Fruit fly (Drosophila melanogaster) whole organism, prepupa: Measurements from ENCODE around the gene CG17107.

Experiments used
- CG10631 ChIP-seq: fragments of 200-800 bp; sonication (Bioruptor generic); optimal IDR thresholded peaks from 2 replicates; lab custom pipeline; 2016; ENCODE audit warnings: missing biosample characterization, missing genetic modification characterization
- CG10669 ChIP-seq: fragments of 200-800 bp; sonication (Bioruptor generic); optimal IDR thresholded peaks from 3 replicates; lab custom pipeline; 2018; ENCODE audit warnings: missing biosample characterization, mild to moderate bottlenecking, missing genetic modification characterization, moderate library complexity
- CG11294 ChIP-seq: fragments of 200-800 bp; sonication (Bioruptor generic); IDR thresholded peaks from 2 replicates; pipeline ENCODE4 v1.3.6; 2022; ENCODE audit warnings: missing biosample characterization, missing genetic modification characterization
- CG11762 ChIP-seq: fragments of 200-800 bp; sonication (Bioruptor generic); optimal IDR thresholded peaks from 3 replicates; lab custom pipeline; 2016; ENCODE audit warnings: missing biosample characterization, missing genetic modification characterization; ENCODE audit not compliant: insufficient read depth
- CG11902 ChIP-seq: fragments of 200-800 bp; sonication (Bioruptor generic); optimal IDR thresholded peaks from 3 replicates; lab custom pipeline; 2016; ENCODE audit warnings: missing biosample characterization, missing genetic modification characterization
- CG1621 ChIP-seq: fragments of 200-800 bp; sonication (Bioruptor generic); optimal IDR thresholded peaks from 3 replicates; lab custom pipeline; 2018; ENCODE audit warnings: missing biosample characterization, mild to moderate bottlenecking, missing genetic modification characterization
- CG16779 ChIP-seq: fragments of 200-800 bp; sonication (Bioruptor generic); optimal IDR thresholded peaks from 3 replicates; lab custom pipeline; 2017; ENCODE audit warnings: missing biosample characterization, mild to moderate bottlenecking, missing genetic modification characterization
- CG3032 ChIP-seq: fragments of 200-800 bp; optimal IDR thresholded peaks from 2 replicates; lab custom pipeline; 2019; ENCODE audit warnings: missing biosample characterization, mild to moderate bottlenecking, missing genetic modification characterization, moderate library complexity
- CG31627 ChIP-seq: fragments of 200-800 bp; sonication (Bioruptor generic); optimal IDR thresholded peaks from 3 replicates; lab custom pipeline; 2016; ENCODE audit warnings: missing biosample characterization, missing genetic modification characterization
- CG32006 ChIP-seq: fragments of 200-800 bp; sonication (Bioruptor generic); optimal IDR thresholded peaks from 3 replicates; lab custom pipeline; 2017; ENCODE audit warnings: missing biosample characterization, mild to moderate bottlenecking, missing genetic modification characterization
- CG34406 ChIP-seq: fragments of 200-800 bp; sonication (Bioruptor generic); optimal IDR thresholded peaks from 3 replicates; lab custom pipeline; 2016; ENCODE audit warnings: missing biosample characterization, missing genetic modification characterization
- CG3919 ChIP-seq: fragments of 200-800 bp; sonication (Bioruptor generic); optimal IDR thresholded peaks from 3 replicates; lab custom pipeline; 2016; ENCODE audit warnings: missing biosample characterization, missing genetic modification characterization
- CG6163 ChIP-seq: fragments of 200-800 bp; sonication (Bioruptor generic); IDR thresholded peaks from 3 replicates; pipeline ENCODE4 v1.3.6; 2022; ENCODE audit warnings: missing biosample characterization, missing genetic modification characterization
- CG6792 ChIP-seq: fragments of 200-800 bp; sonication (Bioruptor generic); optimal IDR thresholded peaks from 3 replicates; lab custom pipeline; 2016; ENCODE audit warnings: missing biosample characterization, missing genetic modification characterization
- CG6808 ChIP-seq: fragments of 200-800 bp; sonication (Bioruptor generic); optimal IDR thresholded peaks from 3 replicates; lab custom pipeline; 2017; ENCODE audit warnings: missing biosample characterization, missing genetic modification characterization, mild to moderate bottlenecking, moderate library complexity, missing genetic modification reagents
- CG6854 ChIP-seq: fragments of 200-800 bp; sonication (Bioruptor generic); optimal IDR thresholded peaks from 2 replicates; lab custom pipeline; 2017; ENCODE audit warnings: missing biosample characterization, mild to moderate bottlenecking, missing genetic modification characterization
- CG7368 ChIP-seq: fragments of 200-800 bp; sonication (Bioruptor generic); optimal IDR thresholded peaks from 3 replicates; lab custom pipeline; 2016; ENCODE audit warnings: missing biosample characterization, missing genetic modification characterization
- CG8119 ChIP-seq: fragments of 200-800 bp; sonication (Bioruptor generic); IDR thresholded peaks from 3 replicates; pipeline ENCODE4 v1.3.6; 2022; ENCODE audit warnings: missing biosample characterization, missing genetic modification characterization
- CG8319 ChIP-seq: fragments of 200-800 bp; sonication (Bioruptor generic); optimal IDR thresholded peaks from 3 replicates; lab custom pipeline; 2016; ENCODE audit warnings: missing biosample characterization, missing genetic modification characterization
- CG8632 ChIP-seq: fragments of 200-800 bp; sonication (Bioruptor generic); optimal IDR thresholded peaks from 3 replicates; lab custom pipeline; 2016; ENCODE audit warnings: missing biosample characterization, missing genetic modification characterization
- Eip75B ChIP-seq: fragments of 200-800 bp; sonication (Bioruptor generic); optimal IDR thresholded peaks from 3 replicates; lab custom pipeline; 2016; ENCODE audit warnings: missing biosample characterization, missing genetic modification characterization
- Eip78C ChIP-seq: fragments of 200-800 bp; sonication (Bioruptor generic); peaks from one replicate; lab custom pipeline; 2016; ENCODE audit warnings: missing biosample characterization, missing genetic modification characterization
- Eip93F ChIP-seq: fragments of 200-800 bp; sonication (Bioruptor generic); optimal IDR thresholded peaks from 2 replicates; lab custom pipeline; 2016; ENCODE audit warnings: missing biosample characterization, mild to moderate bottlenecking, missing genetic modification characterization
- Ets21C ChIP-seq: fragments of 200-800 bp; sonication (Bioruptor generic); optimal IDR thresholded peaks from 3 replicates; lab custom pipeline; 2016; ENCODE audit warnings: missing biosample characterization, missing genetic modification characterization
- Ets96B ChIP-seq: fragments of 200-800 bp; optimal IDR thresholded peaks from 2 replicates; lab custom pipeline; 2019; ENCODE audit warnings: missing biosample characterization, mild to moderate bottlenecking, missing genetic modification characterization, moderate library complexity
- Gug ChIP-seq: fragments of 200-800 bp; sonication (Bioruptor generic); IDR thresholded peaks from 2 replicates; pipeline ENCODE4 v1.3.6; 2022; ENCODE audit warnings: missing biosample characterization, missing genetic modification characterization
- Hr39 ChIP-seq: fragments of 200-800 bp; sonication (Bioruptor generic); optimal IDR thresholded peaks from 2 replicates; lab custom pipeline; 2016; ENCODE audit warnings: missing biosample characterization, missing genetic modification characterization
- Hr4 ChIP-seq: fragments of 200-800 bp; sonication (Bioruptor generic); optimal IDR thresholded peaks from 3 replicates; lab custom pipeline; 2016; ENCODE audit warnings: missing biosample characterization, missing genetic modification characterization
- Lpt ChIP-seq: fragments of 200-800 bp; sonication (Bioruptor generic); optimal IDR thresholded peaks from 3 replicates; lab custom pipeline; 2016; ENCODE audit warnings: missing biosample characterization, missing genetic modification characterization
- Met ChIP-seq: fragments of 200-800 bp; sonication (Bioruptor generic); optimal IDR thresholded peaks from 3 replicates; lab custom pipeline; 2016; ENCODE audit warnings: missing biosample characterization, missing genetic modification characterization
- Smox ChIP-seq: fragments of 200-800 bp; sonication (Bioruptor generic); optimal IDR thresholded peaks from 3 replicates; lab custom pipeline; 2016; ENCODE audit warnings: missing biosample characterization, missing genetic modification characterization
- Sox102F ChIP-seq: fragments of 200-800 bp; sonication (Bioruptor generic); optimal IDR thresholded peaks from 2 replicates; lab custom pipeline; 2016; ENCODE audit warnings: missing biosample characterization, mild to moderate bottlenecking, missing genetic modification characterization
- Sox14 ChIP-seq: fragments of 200-800 bp; sonication (Bioruptor generic); optimal IDR thresholded peaks from 3 replicates; lab custom pipeline; 2016; ENCODE audit warnings: missing biosample characterization, missing genetic modification characterization
- Sox15 ChIP-seq: fragments of 200-800 bp; sonication (Bioruptor generic); optimal IDR thresholded peaks from 3 replicates; lab custom pipeline; 2016; ENCODE audit warnings: missing biosample characterization, missing genetic modification characterization
- achi ChIP-seq: fragments of 200-800 bp; sonication (Bioruptor generic); optimal IDR thresholded peaks from 3 replicates; lab custom pipeline; 2016; ENCODE audit warnings: missing biosample characterization, missing genetic modification characterization
- cyc ChIP-seq: fragments of 200-800 bp; sonication (Bioruptor generic); optimal IDR thresholded peaks from 3 replicates; lab custom pipeline; 2016; ENCODE audit warnings: missing biosample characterization, missing genetic modification characterization
- dac ChIP-seq: fragments of 200-800 bp; sonication (Bioruptor generic); optimal IDR thresholded peaks from 2 replicates; lab custom pipeline; 2017; ENCODE audit warnings: missing biosample characterization, mild to moderate bottlenecking, missing genetic modification characterization
- eg ChIP-seq: fragments of 200-800 bp; sonication (Bioruptor generic); IDR thresholded peaks from 3 replicates; pipeline ENCODE4 v1.3.6; 2022; ENCODE audit warnings: missing biosample characterization, missing genetic modification characterization
- esn ChIP-seq: fragments of 200-800 bp; sonication (Bioruptor generic); optimal IDR thresholded peaks from 2 replicates; lab custom pipeline; 2016; ENCODE audit warnings: missing biosample characterization, mild to moderate bottlenecking, missing genetic modification characterization, moderate library complexity
- fd59A ChIP-seq: fragments of 200-800 bp; sonication (Bioruptor generic); optimal IDR thresholded peaks from 2 replicates; lab custom pipeline; 2017; ENCODE audit warnings: missing biosample characterization, mild to moderate bottlenecking, missing genetic modification characterization, missing genetic modification reagents
- fkh ChIP-seq: fragments of 200-800 bp; sonication (Bioruptor generic); optimal IDR thresholded peaks from 3 replicates; lab custom pipeline; 2017; ENCODE audit warnings: missing biosample characterization, mild to moderate bottlenecking, missing genetic modification characterization, moderate library complexity
- lz ChIP-seq: fragments of 200-800 bp; sonication (Bioruptor generic); optimal IDR thresholded peaks from 3 replicates; lab custom pipeline; 2016; ENCODE audit warnings: missing biosample characterization, missing genetic modification characterization
- net ChIP-seq: fragments of 200-800 bp; sonication (Bioruptor generic); optimal IDR thresholded peaks from 3 replicates; lab custom pipeline; 2016; ENCODE audit warnings: missing biosample characterization, missing genetic modification characterization
- pdm3 ChIP-seq: fragments of 200-800 bp; sonication (Bioruptor generic); optimal IDR thresholded peaks from 3 replicates; lab custom pipeline; 2016; ENCODE audit warnings: missing biosample characterization, missing genetic modification characterization
- salr ChIP-seq, 2 experiments: fragments of 200-800 bp; sonication (Bioruptor generic); optimal IDR thresholded peaks; 3 replicates each; lab custom pipeline; 2016 to 2018; ENCODE audit warnings: missing biosample characterization in 2 of 2, missing genetic modification characterization in 2 of 2, mild to moderate bottlenecking in 1 of 2
- spab ChIP-seq: fragments of 200-800 bp; sonication (Bioruptor generic); optimal IDR thresholded peaks from 2 replicates; lab custom pipeline; 2017; ENCODE audit warnings: missing biosample characterization, mild to moderate bottlenecking, missing genetic modification characterization, missing genetic modification reagents
- ss ChIP-seq, 2 experiments: fragments of 200-800 bp; sonication (Bioruptor generic); optimal IDR thresholded peaks; 2 replicates in 1 of 2; 3 replicates in 1 of 2; lab custom pipeline; 2017 to 2018; ENCODE audit warnings: mild to moderate bottlenecking in 2 of 2, missing biosample characterization in 2 of 2, missing genetic modification characterization in 2 of 2, moderate library complexity in 1 of 2
- svp ChIP-seq: fragments of 200-800 bp; sonication (Bioruptor generic); peaks from one replicate; lab custom pipeline; 2016; ENCODE audit warnings: missing biosample characterization, missing genetic modification characterization
- vri ChIP-seq: fragments of 200-800 bp; sonication (Bioruptor generic); optimal IDR thresholded peaks from 3 replicates; lab custom pipeline; 2016; ENCODE audit warnings: missing biosample characterization, mild to moderate bottlenecking, missing genetic modification characterization

The CG17107 gene

dm6 chr2L:10701499-10702062 lies 19.9 kb downstream of the CG17107 start, which contains the start of gene Lip1:
Gene Lip1 (minus strand): TSS chr2L:10701544.
- TF ChIP-seq Met (GFP tag; lab: Kevin White, UChicago) (no peak), fkh (GFP tag; lab: Kevin White, UChicago) (peak; percentile 15), svp (GFP tag; lab: Kevin White, UChicago) (peak; percentile 23)

dm6 chr2L:10703281-10703680 lies 21.6 kb downstream of the CG17107 start, which contains the start of gene CG6415:
Gene CG6415 (plus strand): TSS chr2L:10703621.
- TF ChIP-seq achi (GFP tag; lab: Kevin White, UChicago), result no peak
- peak; percentile 22 for TF ChIP-seq CG3919 (GFP tag; lab: Kevin White, UChicago)
- no peak for TF ChIP-seq ss (GFP tag; optimal IDR thresholded peaks at IDR 0.05; lab: Kevin White, UChicago)
- TF ChIP-seq svp (GFP tag; lab: Kevin White, UChicago), result peak; percentile 97
- TF ChIP-seq Met (GFP tag; lab: Kevin White, UChicago), result peak; percentile 34
- TF ChIP-seq Ets21C, result no peak
- TF ChIP-seq CG3032, result no peak
- TF ChIP-seq cyc, result no peak
- no peak for TF ChIP-seq Sox102F (GFP tag; lab: Kevin White, UChicago)
- TF ChIP-seq CG10669 (GFP tag; lab: Kevin White, UChicago), result no peak
- peak; percentile 45 for TF ChIP-seq net (GFP tag; lab: Kevin White, UChicago)
- TF ChIP-seq fkh (GFP tag; lab: Kevin White, UChicago), result peak; percentile 51
- TF ChIP-seq CG11902 (GFP tag; lab: Kevin White, UChicago), result no peak
- no peak for TF ChIP-seq spab (GFP tag; lab: Kevin White, UChicago)
- TF ChIP-seq vri (GFP tag; lab: Kevin White, UChicago), result peak; percentile 58
- TF ChIP-seq pdm3, result peak; percentile 48
- peak; percentile 64 for TF ChIP-seq CG11294
- TF ChIP-seq Sox14 (GFP tag; lab: Kevin White, UChicago), result peak; percentile 20
- peak; percentile 65 for TF ChIP-seq Eip78C (GFP tag; lab: Kevin White, UChicago)
- TF ChIP-seq Ets96B (tag; lab: Kevin White, UChicago), result no peak
- TF ChIP-seq CG6163 (GFP tag; lab: Robert Waterston, UW), result peak; percentile 50; the same call in 2 of the 3 replicates
- no peak for TF ChIP-seq CG6808 (GFP tag; lab: Kevin White, UChicago)
- TF ChIP-seq salr (GFP tag; optimal IDR thresholded peaks at IDR 0.05; lab: Kevin White, UChicago), result no peak
- TF ChIP-seq CG32006 (GFP tag; lab: Kevin White, UChicago), result peak; percentile 80
- TF ChIP-seq lz (GFP tag; lab: Kevin White, UChicago), result peak; percentile 27
- peak; percentile 63; the same call in 2 of the 3 replicates for TF ChIP-seq CG8119 (GFP tag; lab: Robert Waterston, UW)
- peak; percentile 32 for TF ChIP-seq CG31627 (GFP tag; lab: Kevin White, UChicago)
- no peak for TF ChIP-seq CG6792 (GFP tag; lab: Kevin White, UChicago)
- no peak for TF ChIP-seq fd59A (GFP tag; lab: Kevin White, UChicago)
- no peak for TF ChIP-seq CG34406 (GFP tag; lab: Kevin White, UChicago)
- TF ChIP-seq CG7368 (GFP tag; lab: Kevin White, UChicago), result no peak
- TF ChIP-seq Sox15 (GFP tag; lab: Kevin White, UChicago), result no peak
- TF ChIP-seq CG6854 (GFP tag; lab: Kevin White, UChicago), result no peak
- TF ChIP-seq CG16779 (tag; lab: Kevin White, UChicago), result no peak
- TF ChIP-seq Smox (GFP tag; lab: Kevin White, UChicago), result no peak
- TF ChIP-seq Lpt (GFP tag; lab: Kevin White, UChicago), result no peak
- TF ChIP-seq Eip93F (GFP tag; lab: Kevin White, UChicago), result no peak
- peak; percentile 5 for TF ChIP-seq dac
- peak; percentile 78 for TF ChIP-seq Gug (GFP tag; lab: Robert Waterston, UW)
- no peak for TF ChIP-seq Eip75B
- TF ChIP-seq CG1621 (tag; lab: Kevin White, UChicago), result no peak
- no peak for TF ChIP-seq CG8632 (GFP tag; lab: Kevin White, UChicago)
- peak; percentile 85 for TF ChIP-seq eg (GFP tag; lab: Robert Waterston, UW)
- peak; percentile 71 for TF ChIP-seq Hr4 (GFP tag; lab: Kevin White, UChicago)
- no peak for TF ChIP-seq CG8319 (GFP tag; lab: Kevin White, UChicago)
- no peak for TF ChIP-seq CG11762 (GFP tag; lab: Kevin White, UChicago)
- TF ChIP-seq Hr39, result peak; percentile 22
- no peak for TF ChIP-seq CG10631 (GFP tag; lab: Kevin White, UChicago)
- TF ChIP-seq esn (GFP tag; lab: Kevin White, UChicago), result no peak
